Fruit fly (Drosophila melanogaster) S2 (cell line): Measurements from ENCODE around the gene Non3.

Experiments
- CG8478 ChIP-seq: fragments of >200 bp; optimal IDR thresholded peaks from 2 replicates; lab custom pipeline; 2018
- CTCF ChIP-seq, 2 experiments: fragments of >200 bp; optimal IDR thresholded peaks; 2 replicates each; lab custom pipeline; 2018

DNA sequence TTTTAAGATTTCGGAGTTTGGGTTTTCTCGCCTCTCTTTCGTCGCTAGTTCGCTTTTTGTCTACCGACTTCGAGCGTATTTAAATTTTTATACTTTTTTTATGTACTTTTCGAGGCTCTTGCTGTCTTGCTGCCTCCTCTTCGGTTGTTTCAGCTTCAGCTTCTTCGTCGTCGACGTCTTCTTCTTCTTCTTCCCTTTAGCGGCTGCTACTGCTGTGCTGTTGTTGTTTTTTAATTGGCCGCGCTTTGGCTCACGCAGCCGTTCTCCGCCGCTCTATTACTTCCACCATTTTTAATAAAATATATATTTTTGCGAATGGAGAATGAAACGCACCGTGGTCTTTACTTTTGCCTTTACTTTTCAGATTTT lies 26.9 kb upstream of the Non3 start:
- TF ChIP-seq CTCF (optimal IDR thresholded peaks at IDR 0.05; lab: Kevin White, UChicago) (no peak), CG8478 (lab: Kevin White, UChicago) (no peak)
